Fruit fly (Drosophila melanogaster): Measurements from ENCODE around the gene NO66.
A peak's percentile ranks its signal among the peaks of the same experiment; 100 is the strongest.

NO66 gene

DNA sequence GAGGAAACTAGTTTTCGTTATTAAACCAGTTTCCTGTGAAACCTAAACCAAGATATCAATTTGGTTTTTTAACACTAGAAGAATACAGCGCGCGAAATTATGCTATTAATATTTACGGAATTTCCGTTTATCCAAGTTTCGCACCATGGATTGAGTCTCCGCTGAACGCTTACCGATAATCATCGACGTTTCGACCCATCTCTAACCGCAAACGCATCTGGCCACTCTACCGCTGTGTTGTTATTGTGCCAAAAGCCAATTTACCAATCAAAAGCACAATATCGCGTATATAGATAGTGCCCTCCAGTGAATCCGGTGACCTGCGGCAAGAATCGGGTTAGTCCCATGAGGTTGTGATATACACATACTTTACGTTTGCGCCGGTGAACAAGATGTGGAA, 47.0 kb downstream of the NO66 start, which contains the start of gene CG3626 (continued):
- peak; percentile 6 for TF ChIP-seq CG17829 (tag; optimal IDR thresholded peaks at IDR 0.05)
- TF ChIP-seq CG9876 (GFP tag; optimal IDR thresholded peaks at IDR 0.05) = no peak
- no peak for TF ChIP-seq ssp (GFP tag; IDR thresholded peaks at IDR 0.05)
- peak; percentile 61 for TF ChIP-seq MESR4 (GFP tag; optimal IDR thresholded peaks at IDR 0.05)
- no peak for TF ChIP-seq CG17568 (GFP tag; optimal IDR thresholded peaks at IDR 0.05)
- TF ChIP-seq CG15011 (GFP tag; optimal IDR thresholded peaks at IDR 0.05) = no peak
- TF ChIP-seq kah (GFP tag; optimal IDR thresholded peaks at IDR 0.05) = no peak
- peak; percentile 32 for TF ChIP-seq CG7928 (GFP tag; optimal IDR thresholded peaks at IDR 0.05)
- TF ChIP-seq mirr (GFP tag; optimal IDR thresholded peaks at IDR 0.05) = no peak
- TF ChIP-seq TFAM (GFP tag; optimal IDR thresholded peaks at IDR 0.05) = no peak
- TF ChIP-seq Lpt (GFP tag; optimal IDR thresholded peaks at IDR 0.05) = no peak
- no peak for TF ChIP-seq CG2678 (tag; optimal IDR thresholded peaks at IDR 0.05)
- TF ChIP-seq NC2α (GFP tag; optimal IDR thresholded peaks at IDR 0.05) = no peak
- TF ChIP-seq CG14860 (GFP tag; IDR thresholded peaks at IDR 0.05; ENCODE audit: partially characterized antibody) = peak; percentile 44; the same call in 2 of the 3 replicates
- TF ChIP-seq CG7987 (GFP tag; optimal IDR thresholded peaks at IDR 0.05) = no peak
- TF ChIP-seq E2f2 (GFP tag; IDR thresholded peaks at IDR 0.05) = peak; percentile 41
- peak; percentile 68 for TF ChIP-seq CG2129 (GFP tag; IDR thresholded peaks at IDR 0.05; ENCODE audit: partially characterized antibody)
- TF ChIP-seq gsb (GFP tag; IDR thresholded peaks at IDR 0.05) = no peak
- TF ChIP-seq jing (GFP tag; optimal IDR thresholded peaks at IDR 0.05) = no peak
- no peak for TF ChIP-seq Rx (GFP tag; IDR thresholded peaks at IDR 0.05)
- TF ChIP-seq CG8281 (tag; optimal IDR thresholded peaks at IDR 0.05) = no peak
- TF ChIP-seq nom (GFP tag; optimal IDR thresholded peaks at IDR 0.05) = no peak
- peak; percentile 81 for TF ChIP-seq Dll (GFP tag; IDR thresholded peaks at IDR 0.05; ENCODE audit: partially characterized antibody)
- TF ChIP-seq vvl (GFP tag; IDR thresholded peaks at IDR 0.05) = no peak
- no peak for TF ChIP-seq z (GFP tag; IDR thresholded peaks at IDR 0.05)
- no peak for TF ChIP-seq CG4707 (GFP tag; optimal IDR thresholded peaks at IDR 0.05)
- no peak for TF ChIP-seq lmd (GFP tag; IDR thresholded peaks at IDR 0.05)
- no peak for TF ChIP-seq ftz-f1 (GFP tag; optimal IDR thresholded peaks at IDR 0.05)
- peak; percentile 87 for TF ChIP-seq CG33213 (GFP tag; optimal IDR thresholded peaks at IDR 0.05)
- no peak for TF ChIP-seq CG32532 (GFP tag; IDR thresholded peaks at IDR 0.05)
- TF ChIP-seq Sry-δ (GFP tag; optimal IDR thresholded peaks at IDR 0.05) = peak; percentile 97
- no peak for TF ChIP-seq PHDP (tag; optimal IDR thresholded peaks at IDR 0.05)
- TF ChIP-seq CG8089 (GFP tag; optimal IDR thresholded peaks at IDR 0.05) = no peak
- no peak for TF ChIP-seq crol (GFP tag; IDR thresholded peaks at IDR 0.05)
- TF ChIP-seq Fer3 (tag; optimal IDR thresholded peaks at IDR 0.05) = no peak
- TF ChIP-seq salm (tag; optimal IDR thresholded peaks at IDR 0.05) = no peak
- peak in 1 of 2 experiments; percentile 8 for TF ChIP-seq tll (GFP tag; optimal IDR thresholded peaks at IDR 0.05)
- TF ChIP-seq CG8765 (GFP tag; IDR thresholded peaks at IDR 0.05) = no peak
- no peak for TF ChIP-seq Poxn (GFP tag; IDR thresholded peaks at IDR 0.05)
- TF ChIP-seq Hmx (GFP tag; optimal IDR thresholded peaks at IDR 0.05) = no peak
- TF ChIP-seq corto (GFP tag; optimal IDR thresholded peaks at IDR 0.05) = no peak
- no peak for TF ChIP-seq CG33557 (GFP tag; optimal IDR thresholded peaks at IDR 0.05)
- TF ChIP-seq Dek (tag; optimal IDR thresholded peaks at IDR 0.05) = peak; percentile 33
- no peak for TF ChIP-seq GATAe (GFP tag; conservative IDR thresholded peaks at IDR 0.05)
- no peak for TF ChIP-seq br (optimal IDR thresholded peaks at IDR 0.05)
- no peak for TF ChIP-seq CG11723 (GFP tag; optimal IDR thresholded peaks at IDR 0.05)
- peak; percentile 85 for TF ChIP-seq Opbp (GFP tag; IDR thresholded peaks at IDR 0.05; ENCODE audit: partially characterized antibody)
- peak; percentile 90 for TF ChIP-seq MBD-R2 (GFP tag; IDR thresholded peaks at IDR 0.05)
- TF ChIP-seq tna (GFP tag; IDR thresholded peaks at IDR 0.05; ENCODE audit: partially characterized antibody) = peak; percentile 77
- no peak for TF ChIP-seq kay (GFP tag; optimal IDR thresholded peaks at IDR 0.05)
- no peak for TF ChIP-seq Ada2b (GFP tag; IDR thresholded peaks at IDR 0.05)
- TF ChIP-seq CG12071 (GFP tag; optimal IDR thresholded peaks at IDR 0.05) = no peak

Data from whole organism, embryonic.